Fruit fly (Drosophila melanogaster): ENCODE measurements around the gene CG13407.

- TF ChIP-seq CG12768 (GFP tag; optimal IDR thresholded peaks at IDR 0.05) (no peak), bab1 (GFP tag; optimal IDR thresholded peaks at IDR 0.05) (no peak), Mnt (GFP tag; optimal IDR thresholded peaks at IDR 0.05) (no peak), ovo (GFP tag; optimal IDR thresholded peaks at IDR 0.05) (no peak), Crg-1 (GFP tag; optimal IDR thresholded peaks at IDR 0.05) (no peak), CG5204 (GFP tag; optimal IDR thresholded peaks at IDR 0.05) (no peak)
Observed at dm6 chr3R:22067235-22067634, 36.0 kb upstream of the CG13407 start.
